Worm (Caenorhabditis elegans): ENCODE results near the gene F58A6.1.

DNA sequence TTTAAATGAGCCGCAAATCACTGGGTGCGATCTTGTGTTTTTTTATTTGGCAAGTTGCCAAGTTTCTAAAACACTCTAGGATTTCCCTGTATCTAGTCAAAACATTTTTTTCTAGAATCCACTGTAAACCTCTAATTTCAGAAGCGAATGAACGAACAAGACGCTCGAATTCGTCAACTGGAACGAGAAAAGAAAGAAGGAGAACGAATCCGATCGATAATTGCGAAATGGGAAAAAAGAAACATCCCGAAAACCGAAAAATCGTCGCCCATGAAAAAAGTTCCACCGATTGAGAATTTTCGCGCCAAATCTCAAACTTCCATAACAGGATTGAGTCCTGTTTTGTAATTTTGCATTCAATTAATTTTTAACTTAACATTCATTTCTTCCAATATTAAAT is 34.2 kb downstream of the F58A6.1 start:
- TF ChIP-seq aly-2 (tag; optimal IDR thresholded peaks at IDR 0.05) (no peak), ceh-88 (GFP tag; IDR thresholded peaks at IDR 0.05) (no peak), snpc-4 (tag; optimal IDR thresholded peaks at IDR 0.05) (no peak), nhr-11 (tag; optimal IDR thresholded peaks at IDR 0.05) (no peak), fkh-10 (GFP tag; optimal IDR thresholded peaks at IDR 0.05) (no peak), nhr-77 (tag; optimal IDR thresholded peaks at IDR 0.05) (no peak)
